Worm (Caenorhabditis elegans) whole organism, late embryonic: ENCODE results near the gene rrp-1.
"Not testable (repeated sequence)": the region's sequence is repeated elsewhere in the genome, so short reads cannot be mapped to it uniquely, and the experiment has no call there.

ENCODE experiments used
- F13H6.1 ChIP-seq: sonication (generic microtip); optimal IDR thresholded peaks from 2 replicates; lab custom pipeline; 2016; ENCODE audit warnings: missing genetic modification characterization, missing compliant biosample characterization
- K02D7.2 ChIP-seq: sonication (generic microtip); optimal IDR thresholded peaks from 2 replicates; lab custom pipeline; 2017; ENCODE audit warnings: mild to moderate bottlenecking, missing genetic modification characterization, missing compliant biosample characterization
- Y22D7AL.16 ChIP-seq: sonication (generic microtip); optimal IDR thresholded peaks from 2 replicates; lab custom pipeline; 2016; ENCODE audit warnings: missing genetic modification characterization, missing compliant biosample characterization
- ahr-1 ChIP-seq: sonication (generic microtip); optimal IDR thresholded peaks from 2 replicates; lab custom pipeline; 2016; ENCODE audit warnings: missing genetic modification characterization, missing compliant biosample characterization
- ama-1 ChIP-seq: fragments of 150-350 bp; optimal IDR thresholded peaks from 2 replicates; lab custom pipeline; 2014
- ceh-22 ChIP-seq: sonication (generic microtip); optimal IDR thresholded peaks from 2 replicates; lab custom pipeline; 2017; ENCODE audit warnings: missing biosample characterization, missing genetic modification characterization
- ceh-31 ChIP-seq: sonication (generic microtip); optimal IDR thresholded peaks from 2 replicates; lab custom pipeline; 2016; ENCODE audit warnings: missing genetic modification characterization, missing compliant biosample characterization
- ceh-45 ChIP-seq: fragments of 200-800 bp; sonication (Bioruptor generic); IDR thresholded peaks from 2 replicates; pipeline ENCODE4 v1.3.6; 2022; ENCODE audit warnings: missing genetic modification reagents, missing genetic modification characterization, missing compliant biosample characterization
- ceh-6 ChIP-seq: fragments of 200-800 bp; sonication (Bioruptor generic); optimal IDR thresholded peaks from 2 replicates; lab custom pipeline; 2018; ENCODE audit warnings: mild to moderate bottlenecking, missing genetic modification characterization, missing compliant biosample characterization
- ceh-9 ChIP-seq: sonication (generic microtip); optimal IDR thresholded peaks from 2 replicates; lab custom pipeline; 2016; ENCODE audit warnings: mild to moderate bottlenecking, missing genetic modification characterization, inconsistent platforms, missing compliant biosample characterization
- che-1 ChIP-seq: sonication (generic microtip); optimal IDR thresholded peaks from 2 replicates; lab custom pipeline; 2016; ENCODE audit warnings: mild to moderate bottlenecking, missing genetic modification characterization, missing compliant biosample characterization
- dmd-4 ChIP-seq: sonication (generic microtip); optimal IDR thresholded peaks from 2 replicates; lab custom pipeline; 2016; ENCODE audit warnings: borderline replicate concordance, missing genetic modification characterization, missing compliant biosample characterization
- elt-2 ChIP-seq: sonication (generic microtip); optimal IDR thresholded peaks from 2 replicates; lab custom pipeline; 2016; ENCODE audit warnings: missing genetic modification reagents, missing genetic modification characterization, missing compliant biosample characterization
- elt-4 ChIP-seq: sonication (generic microtip); optimal IDR thresholded peaks from 2 replicates; lab custom pipeline; 2016; ENCODE audit warnings: missing genetic modification characterization, missing compliant biosample characterization
- fax-1 ChIP-seq: sonication (generic microtip); optimal IDR thresholded peaks from 2 replicates; lab custom pipeline; 2016; ENCODE audit warnings: missing genotype, missing genetic modification characterization, missing compliant biosample characterization
- fkh-10 ChIP-seq: fragments of 150-350 bp; optimal IDR thresholded peaks from 2 replicates; lab custom pipeline; 2014; ENCODE audit warnings: missing biosample characterization, missing genetic modification reagents, missing genetic modification characterization
- gmeb-2 ChIP-seq: sonication (generic microtip); optimal IDR thresholded peaks from 2 replicates; lab custom pipeline; 2016; ENCODE audit warnings: missing genetic modification characterization, inconsistent platforms, missing compliant biosample characterization
- mec-3 ChIP-seq: sonication (generic microtip); optimal IDR thresholded peaks from 2 replicates; lab custom pipeline; 2016; ENCODE audit warnings: borderline replicate concordance, missing genetic modification characterization, missing compliant biosample characterization
- nhr-11 ChIP-seq: fragments of 150-350 bp; optimal IDR thresholded peaks from 2 replicates; lab custom pipeline; 2014; ENCODE audit warnings: missing biosample characterization, missing genetic modification characterization
- odd-2 ChIP-seq: sonication (generic microtip); optimal IDR thresholded peaks from 2 replicates; lab custom pipeline; 2017; ENCODE audit warnings: antibody characterized with exemption, mild to moderate bottlenecking, missing genetic modification characterization, missing compliant biosample characterization
- pat-9 ChIP-seq: fragments of 200-800 bp; sonication (Bioruptor generic); optimal IDR thresholded peaks from 2 replicates; lab custom pipeline; 2018; ENCODE audit warnings: mild to moderate bottlenecking, missing genetic modification characterization, moderate library complexity, missing compliant biosample characterization
- pax-1 ChIP-seq: fragments of 150-350 bp; optimal IDR thresholded peaks from 2 replicates; lab custom pipeline; 2014; ENCODE audit warnings: missing biosample characterization, missing genetic modification characterization
- pha-2 ChIP-seq: sonication (generic microtip); optimal IDR thresholded peaks from 2 replicates; lab custom pipeline; 2017; ENCODE audit warnings: mild to moderate bottlenecking, missing genetic modification characterization, missing compliant biosample characterization
- pha-4 ChIP-seq: fragments of 150-350 bp; optimal IDR thresholded peaks from 2 replicates; lab custom pipeline; 2018; ENCODE audit warnings: missing biosample characterization, missing genetic modification reagents, missing genetic modification characterization
- pros-1 ChIP-seq: fragments of 150-350 bp; optimal IDR thresholded peaks from 2 replicates; lab custom pipeline; 2014; ENCODE audit warnings: missing biosample characterization, missing genetic modification reagents, missing genetic modification characterization
- ref-2 ChIP-seq: sonication (generic microtip); optimal IDR thresholded peaks from 2 replicates; lab custom pipeline; 2016; ENCODE audit warnings: missing genetic modification characterization, missing compliant biosample characterization
- rnt-1 ChIP-seq: sonication (generic microtip); optimal IDR thresholded peaks from 2 replicates; lab custom pipeline; 2016; ENCODE audit warnings: missing genetic modification characterization, missing compliant biosample characterization
- sdc-2 ChIP-seq: sonication (generic microtip); optimal IDR thresholded peaks from 2 replicates; lab custom pipeline; 2016; ENCODE audit warnings: missing genotype, missing genetic modification characterization, missing compliant biosample characterization
- sox-4 ChIP-seq: sonication (generic microtip); optimal IDR thresholded peaks from 2 replicates; lab custom pipeline; 2017; ENCODE audit warnings: mild to moderate bottlenecking, missing genetic modification characterization, inconsistent platforms, missing compliant biosample characterization
- tbx-7 ChIP-seq: sonication (generic microtip); optimal IDR thresholded peaks from 2 replicates; lab custom pipeline; 2016; ENCODE audit warnings: missing genotype, missing genetic modification characterization, missing compliant biosample characterization
- unc-3 ChIP-seq, 2 experiments: fragments of 200-800 bp in 1 of 2; sonication (Bioruptor generic) in 1 of 2; sonication (generic microtip) in 1 of 2; conservative IDR thresholded peaks in 1 of 2; optimal IDR thresholded peaks in 1 of 2; 2 replicates each; pipeline versions ENCODE4 v1.3.6 to Lab custom; 2016 to 2022; ENCODE audit warnings: missing compliant biosample characterization in 2 of 2, missing genetic modification characterization in 2 of 2, missing genetic modification reagents in 1 of 2
- unc-42 ChIP-seq: sonication (generic microtip); optimal IDR thresholded peaks from 2 replicates; lab custom pipeline; 2016; ENCODE audit warnings: missing genotype, missing genetic modification characterization, missing compliant biosample characterization
- zip-5 ChIP-seq: sonication (generic microtip); optimal IDR thresholded peaks from 2 replicates; lab custom pipeline; 2016; ENCODE audit warnings: missing genetic modification characterization, missing compliant biosample characterization
- ztf-16 ChIP-seq: sonication (generic microtip); optimal IDR thresholded peaks from 2 replicates; lab custom pipeline; 2017; ENCODE audit warnings: missing genetic modification characterization, missing compliant biosample characterization

Gene rrp-1

DNA sequence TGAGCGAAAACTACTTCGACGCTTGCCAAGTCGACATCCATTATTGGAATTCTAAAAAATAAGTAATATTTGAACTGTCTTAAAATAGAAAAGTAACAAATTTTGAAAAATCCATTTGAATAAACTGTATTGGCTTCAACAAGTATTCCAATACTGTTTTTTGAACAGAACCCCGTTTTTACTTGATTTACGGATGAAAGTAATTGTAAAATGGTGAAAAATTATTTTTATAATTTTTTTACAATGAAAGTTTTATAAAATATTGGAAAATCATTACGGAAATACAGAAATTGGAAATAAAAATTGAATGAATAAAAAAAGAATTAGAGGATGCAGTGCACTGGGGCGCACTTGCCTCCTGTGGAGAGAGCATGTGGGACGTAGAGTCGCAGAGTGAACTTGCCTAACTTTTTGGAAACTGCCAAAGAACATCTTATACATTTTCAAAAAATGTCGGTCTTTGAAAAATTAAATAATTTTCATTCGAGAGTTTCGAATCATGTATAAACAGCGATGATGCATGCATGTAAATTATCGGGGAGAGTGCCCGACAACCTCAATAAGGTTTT is at the start of gene rrp-1:
rrp-1 (minus strand) TSS at position 51 of the 569 bp plus-strand sequence.
- TF ChIP-seq tbx-7 (tag; lab: Kevin White, UChicago): no peak
- no peak for TF ChIP-seq pros-1 (tag; lab: Kevin White, UChicago)
- no peak for TF ChIP-seq sox-4
- no peak for TF ChIP-seq ama-1 (lab: Kevin White, UChicago)
- no peak for TF ChIP-seq ceh-22 (tag; lab: Kevin White, UChicago)
- no peak for TF ChIP-seq fkh-10
- TF ChIP-seq fax-1 (tag; lab: Kevin White, UChicago): no peak
- TF ChIP-seq mec-3 (tag; lab: Kevin White, UChicago): no peak
- TF ChIP-seq, all 69 proteins: peak for 0

DNA sequence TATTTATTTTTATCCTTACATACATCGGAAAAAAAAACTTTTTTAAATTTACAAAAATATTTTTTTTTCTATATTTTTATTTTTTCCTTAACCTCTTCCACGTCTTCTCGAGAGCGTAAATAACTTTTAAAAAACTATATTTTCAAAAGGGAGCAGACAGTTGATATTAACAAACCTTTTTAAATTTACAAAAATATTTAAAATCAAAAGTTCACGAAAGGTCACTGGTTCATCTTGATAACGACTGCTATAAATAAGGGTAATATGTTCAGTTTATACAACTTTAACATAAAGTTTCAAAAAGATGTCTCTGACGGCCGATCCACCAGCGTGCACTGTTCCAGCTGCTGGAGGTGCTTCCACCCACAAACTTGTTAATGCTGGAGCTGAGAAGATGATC is 46.7 kb upstream of the rrp-1 start, which contains the start of the genes F44D12.16 and msd-2:
F44D12.16 (plus strand) TSS at position 301 of the 400 bp plus-strand sequence.
msd-2 (plus strand) TSS at position 305 of the 400 bp plus-strand sequence.
- not testable (repeated sequence) for TF ChIP-seq elt-2 (tag; lab: Kevin White, UChicago); odd-2 (tag; lab: Kevin White, UChicago); ceh-6 (GFP tag; lab: Kevin White, UChicago)

DNA sequence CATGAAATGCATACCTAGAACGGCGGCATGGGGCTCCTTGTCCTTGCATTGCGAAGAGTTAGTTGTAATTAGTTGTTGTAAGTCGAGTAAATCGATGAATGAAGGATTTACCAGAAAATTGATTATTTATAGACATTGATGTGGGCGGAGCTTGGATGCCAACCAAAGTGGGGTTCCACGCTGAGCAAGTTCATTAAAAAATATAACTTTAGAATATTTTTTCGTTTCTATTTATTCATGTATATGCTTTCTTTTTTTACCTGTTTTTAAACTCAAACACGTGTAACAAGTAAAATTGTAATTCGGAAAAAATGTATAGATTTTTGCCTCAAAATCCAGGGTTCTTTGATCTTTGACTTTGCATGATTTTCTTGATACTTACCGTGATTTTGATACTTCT is 45.5 kb upstream of the rrp-1 start, which contains the start of gene gipc-2:
gipc-2 (minus strand) TSS at position 101 of the 400 bp plus-strand sequence.
- TF ChIP-seq ceh-45 (GFP tag; lab: Robert Waterston, UW): no peak
- no peak for TF ChIP-seq K02D7.2
- no peak for TF ChIP-seq pha-2 (tag; lab: Kevin White, UChicago)
- TF ChIP-seq dmd-4 (tag; lab: Kevin White, UChicago): no peak
- no peak for TF ChIP-seq pros-1 (tag; lab: Kevin White, UChicago)
- no peak for TF ChIP-seq ceh-31
- TF ChIP-seq elt-4: no peak
- TF ChIP-seq ceh-9: no peak
- no peak for TF ChIP-seq nhr-11
- TF ChIP-seq odd-2 (tag; lab: Kevin White, UChicago): no peak
- no peak for TF ChIP-seq ceh-6 (GFP tag; lab: Kevin White, UChicago)
- TF ChIP-seq zip-5: no peak
- TF ChIP-seq sdc-2 (tag; lab: Kevin White, UChicago): no peak
- TF ChIP-seq unc-42 (tag; lab: Kevin White, UChicago): no peak
- no peak for TF ChIP-seq F13H6.1 (tag; lab: Kevin White, UChicago)
- TF ChIP-seq rnt-1 (tag; lab: Kevin White, UChicago): no peak
- no peak for TF ChIP-seq unc-3 (GFP tag; conservative IDR thresholded peaks at IDR 0.05; lab: Robert Waterston, UW)
- no peak for TF ChIP-seq unc-3 (tag; optimal IDR thresholded peaks at IDR 0.05; lab: Kevin White, UChicago)

DNA sequence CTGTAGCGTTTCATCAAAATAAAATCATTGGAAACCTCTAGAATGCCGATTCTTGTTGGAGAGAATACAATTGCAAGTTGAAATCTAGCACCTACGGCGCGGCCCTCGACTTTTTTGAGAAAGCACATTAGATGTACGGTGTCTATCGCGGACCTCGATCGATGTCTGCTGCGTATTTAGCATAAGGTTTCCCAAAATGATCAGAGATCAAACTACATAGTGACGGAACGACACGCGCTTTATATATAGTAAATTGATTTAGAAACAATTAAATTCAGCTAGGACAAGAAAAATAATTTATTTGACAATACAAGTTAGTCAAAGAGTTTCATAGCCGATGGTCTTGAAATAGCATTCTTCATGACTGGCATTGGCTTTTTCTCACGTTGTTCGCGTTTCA is 44.1 kb upstream of the rrp-1 start:
- TF ChIP-seq pha-4 (tag; lab: Kevin White, UChicago) (no peak), ama-1 (lab: Kevin White, UChicago) (no peak), ref-2 (tag; lab: Kevin White, UChicago) (no peak), pros-1 (tag; lab: Kevin White, UChicago) (no peak), ahr-1 (tag; lab: Kevin White, UChicago) (no peak)

DNA sequence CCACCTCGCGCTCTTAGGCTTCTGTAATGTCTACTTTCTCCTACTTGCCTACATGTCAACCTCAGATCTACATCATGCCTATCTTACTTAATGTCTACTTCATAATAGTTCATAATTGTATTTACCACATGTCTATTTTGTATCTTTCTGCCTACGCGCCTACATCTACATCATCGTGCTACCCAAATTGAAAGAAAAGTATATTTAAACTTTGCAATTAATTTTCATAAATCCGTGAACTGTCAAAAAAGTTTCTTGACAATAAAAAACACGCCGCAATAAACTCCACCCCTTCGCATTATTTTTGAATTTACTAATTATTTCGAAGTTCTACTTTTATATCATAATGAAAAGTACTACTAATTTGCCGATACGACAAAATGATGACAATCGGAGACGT is 40.9 kb upstream of the rrp-1 start, which contains the start of gene F44D12.8:
F44D12.8 (plus strand) TSS at position 301 of the 400 bp plus-strand sequence.
- TF ChIP-seq pros-1 (tag; lab: Kevin White, UChicago): no peak
- TF ChIP-seq sox-4: no peak
- no peak for TF ChIP-seq gmeb-2 (tag; lab: Kevin White, UChicago)
- TF ChIP-seq zip-5: no peak
- TF ChIP-seq pat-9 (tag; lab: Kevin White, UChicago): no peak
- no peak for TF ChIP-seq ztf-16 (tag; lab: Kevin White, UChicago)
- no peak for TF ChIP-seq ceh-45 (GFP tag; lab: Robert Waterston, UW)
- TF ChIP-seq Y22D7AL.16: no peak
- TF ChIP-seq che-1: no peak
- no peak for TF ChIP-seq elt-4
- TF ChIP-seq K02D7.2: no peak
- no peak for TF ChIP-seq pax-1 (tag; lab: Kevin White, UChicago)
